Fruit fly (Drosophila melanogaster): Measurements from ENCODE around the gene Nna1.

Nna1 gene

DNA sequence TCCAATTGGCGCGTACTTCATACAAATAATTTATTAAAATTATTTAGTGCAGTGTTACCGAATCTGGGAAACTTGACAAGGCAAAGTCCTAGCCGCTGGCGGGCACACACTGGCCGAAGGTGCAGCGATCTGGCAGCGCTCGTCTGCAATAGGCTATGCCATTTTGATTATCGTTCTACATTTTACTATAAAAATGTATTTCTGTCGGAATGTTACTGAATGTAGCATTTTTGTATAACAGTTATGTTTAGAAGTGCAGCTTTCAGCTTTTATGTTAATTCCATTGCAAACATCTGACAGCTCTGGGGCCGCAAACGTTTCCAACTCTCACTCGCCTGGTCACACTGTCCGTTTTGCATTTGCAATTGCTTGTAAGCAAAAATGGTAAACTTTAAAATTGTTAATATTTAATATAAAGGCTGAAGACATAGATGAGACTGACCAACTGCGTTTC, 52.5 kb downstream of the Nna1 start, which contains the start of gene Grip91 (continued):
- TF ChIP-seq Lpt (GFP tag; optimal IDR thresholded peaks at IDR 0.05) (no peak), Blimp-1 (GFP tag; optimal IDR thresholded peaks at IDR 0.05) (no peak), Myb (GFP tag; optimal IDR thresholded peaks at IDR 0.05) (no peak), h (optimal IDR thresholded peaks at IDR 0.05) (no peak), HmgD (GFP tag; optimal IDR thresholded peaks at IDR 0.05) (no peak), CG15073 (GFP tag; optimal IDR thresholded peaks at IDR 0.05) (no peak), wor (GFP tag; IDR thresholded peaks at IDR 0.05) (no peak), CG1792 (GFP tag; optimal IDR thresholded peaks at IDR 0.05) (no peak), CG7839 (tag; optimal IDR thresholded peaks at IDR 0.05) (no peak), maf-S (GFP tag; optimal IDR thresholded peaks at IDR 0.05) (no peak), usp (GFP tag; optimal IDR thresholded peaks at IDR 0.05) (no peak), CkIIα-i1 (GFP tag; IDR thresholded peaks at IDR 0.05) (no peak), Poxn (GFP tag; IDR thresholded peaks at IDR 0.05) (no peak), CG16863 (GFP tag; optimal IDR thresholded peaks at IDR 0.05) (no peak), Taf1 (GFP tag; IDR thresholded peaks at IDR 0.05) (no peak), CG7372 (GFP tag; IDR thresholded peaks at IDR 0.05) (no peak), lola (GFP tag; optimal IDR thresholded peaks at IDR 0.05) (no peak), CG10274 (GFP tag; optimal IDR thresholded peaks at IDR 0.05) (no peak), cas (GFP tag; IDR thresholded peaks at IDR 0.05) (no peak), CG12659 (GFP tag; optimal IDR thresholded peaks at IDR 0.05) (peak; percentile 74), vnd (GFP tag; IDR thresholded peaks at IDR 0.05; ENCODE audit: partially characterized antibody) (no peak), luna (GFP tag; optimal IDR thresholded peaks at IDR 0.05) (no peak), CG11085 (GFP tag; IDR thresholded peaks at IDR 0.05) (no peak), tin (GFP tag; optimal IDR thresholded peaks at IDR 0.05) (no peak), z (GFP tag; IDR thresholded peaks at IDR 0.05) (no peak), Hr3 (GFP tag; optimal IDR thresholded peaks at IDR 0.05) (no peak), stc (GFP tag; IDR thresholded peaks at IDR 0.05) (no peak), Dek (tag; optimal IDR thresholded peaks at IDR 0.05) (no peak), pita (GFP tag; optimal IDR thresholded peaks at IDR 0.05) (no peak), zen2 (GFP tag; IDR thresholded peaks at IDR 0.05; ENCODE audit: partially characterized antibody) (no peak), twi (tag; optimal IDR thresholded peaks at IDR 0.05) (no peak), lbe (GFP tag; optimal IDR thresholded peaks at IDR 0.05) (no peak), cwo (GFP tag; optimal IDR thresholded peaks at IDR 0.05) (no peak), CG3281 (GFP tag; optimal IDR thresholded peaks at IDR 0.05) (no peak), Xrp1 (GFP tag; IDR thresholded peaks at IDR 0.05) (no peak), dpn (GFP tag; optimal IDR thresholded peaks at IDR 0.05) (no peak), CG4854 (GFP tag; optimal IDR thresholded peaks at IDR 0.05) (no peak), salm (tag; optimal IDR thresholded peaks at IDR 0.05) (no peak), Bteb2 (GFP tag; optimal IDR thresholded peaks at IDR 0.05) (no peak), Nf-YC (tag; optimal IDR thresholded peaks at IDR 0.05) (peak; percentile 66), sd (tag; optimal IDR thresholded peaks at IDR 0.05) (peak; percentile 26), Sry-β (GFP tag; optimal IDR thresholded peaks at IDR 0.05) (no peak), CG9817 (tag; optimal IDR thresholded peaks at IDR 0.05) (no peak), CG15269 (tag; optimal IDR thresholded peaks at IDR 0.05) (no peak), Lhr (GFP tag; optimal IDR thresholded peaks at IDR 0.05) (peak; percentile 64), fu2 (GFP tag; optimal IDR thresholded peaks at IDR 0.05) (no peak), vfl (GFP tag; optimal IDR thresholded peaks at IDR 0.05) (no peak), chinmo (GFP tag; IDR thresholded peaks at IDR 0.05; ENCODE audit: partially characterized antibody) (0 out of 4 replicates have a peak, but pooled peaks have one; percentile 45), disco-r (GFP tag; optimal IDR thresholded peaks at IDR 0.05) (no peak), CG11093 (GFP tag; IDR thresholded peaks at IDR 0.05) (no peak), corto (GFP tag; optimal IDR thresholded peaks at IDR 0.05) (no peak), CG12219 (GFP tag; optimal IDR thresholded peaks at IDR 0.05) (no peak)
